Fruit fly (Drosophila melanogaster): ENCODE data around the gene CG14618.

- no peak for TF ChIP-seq salr (GFP tag; optimal IDR thresholded peaks at IDR 0.05)
- TF ChIP-seq net (GFP tag; optimal IDR thresholded peaks at IDR 0.05) = no peak
- no peak for TF ChIP-seq Ets96B (tag; optimal IDR thresholded peaks at IDR 0.05)
- TF ChIP-seq Lpt (GFP tag; optimal IDR thresholded peaks at IDR 0.05) = no peak
- no peak for TF ChIP-seq CG6808 (GFP tag; optimal IDR thresholded peaks at IDR 0.05)
- TF ChIP-seq Hr39 (GFP tag; optimal IDR thresholded peaks at IDR 0.05) = no peak
- no peak for TF ChIP-seq CG16779 (tag; optimal IDR thresholded peaks at IDR 0.05)
These were observed 38.6 kb downstream of the CG14618 start for dm6 chrX:22512071-22512470.

Data from whole organism, prepupa.